Fruit fly (Drosophila melanogaster): ENCODE measurements around the gene Gdh.

DNA sequence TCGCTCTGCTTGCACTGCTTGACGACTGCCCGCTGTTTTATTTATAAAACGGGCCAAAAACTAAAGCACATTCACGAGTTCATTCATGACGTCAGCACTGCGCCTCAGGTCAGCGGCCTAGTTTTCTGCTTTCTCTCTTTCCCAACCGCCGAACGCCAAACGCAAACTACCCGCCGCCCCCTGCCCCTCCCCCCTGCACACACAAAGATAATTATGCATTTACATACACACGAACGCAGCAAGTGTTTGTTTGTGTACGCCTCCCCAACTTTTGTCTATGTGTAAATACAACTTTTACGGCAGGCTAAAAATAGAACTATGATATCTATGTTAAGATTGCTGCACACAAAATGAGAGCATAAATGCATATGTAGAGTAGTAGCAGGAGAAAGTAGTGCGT, 28.3 kb upstream of the Gdh start:
- no peak for TF ChIP-seq CG1620 (GFP tag; optimal IDR thresholded peaks at IDR 0.05)
- no peak for TF ChIP-seq toe (GFP tag; optimal IDR thresholded peaks at IDR 0.05)
- no peak for TF ChIP-seq CG7101 (tag; optimal IDR thresholded peaks at IDR 0.05)
- TF ChIP-seq Mnt (GFP tag; optimal IDR thresholded peaks at IDR 0.05) = no peak
